Fruit fly (Drosophila melanogaster): ENCODE results near the gene Sol1.

The Sol1 gene

dm6 chr3R:12439401-12440143 lies 53.5 kb downstream of the Sol1 start, which contains the start of gene Desat1 (continued):
- TF ChIP-seq NK7.1 (GFP tag; optimal IDR thresholded peaks at IDR 0.05) (no peak), CHES-1-like (GFP tag; optimal IDR thresholded peaks at IDR 0.05) (peak; percentile 5), bbx (GFP tag; IDR thresholded peaks at IDR 0.05; ENCODE audit: partially characterized antibody) (peak; percentile 96), E2f2 (GFP tag; IDR thresholded peaks at IDR 0.05) (peak; percentile 49; the same call in 1 of the 2 replicates), CG12391 (tag; optimal IDR thresholded peaks at IDR 0.05) (peak; percentile 20), CG2712 (tag; optimal IDR thresholded peaks at IDR 0.05) (peak; percentile 38), nerfin-1 (tag; optimal IDR thresholded peaks at IDR 0.05) (peak; percentile 19), NFAT (GFP tag; IDR thresholded peaks at IDR 0.05) (peak; percentile 9; the same call in 1 of the 2 replicates), CG17361 (GFP tag; IDR thresholded peaks at IDR 0.05) (peak; percentile 26; the same call in 1 of the 3 replicates), YL-1 (GFP tag; optimal IDR thresholded peaks at IDR 0.05) (peak; percentile 55), CG6791 (GFP tag; IDR thresholded peaks at IDR 0.05; ENCODE audit: partially characterized antibody) (peak; percentile 95), Sry-β (GFP tag; optimal IDR thresholded peaks at IDR 0.05) (peak; percentile 55), amos (GFP tag; IDR thresholded peaks at IDR 0.05; ENCODE audit: partially characterized antibody) (peak; percentile 93; the same call in 1 of the 2 replicates), CG33557 (GFP tag; optimal IDR thresholded peaks at IDR 0.05) (peak; percentile 23), nmo (GFP tag; optimal IDR thresholded peaks at IDR 0.05) (peak; percentile 22), Dp (GFP tag; optimal IDR thresholded peaks at IDR 0.05) (peak; percentile 58), ftz-f1 (GFP tag; optimal IDR thresholded peaks at IDR 0.05) (peak; percentile 8), lbe (GFP tag; optimal IDR thresholded peaks at IDR 0.05) (peak; percentile 50), CG1832 (GFP tag; optimal IDR thresholded peaks at IDR 0.05) (no peak), D19A (tag; optimal IDR thresholded peaks at IDR 0.05) (peak; percentile 55), Hr39 (optimal IDR thresholded peaks at IDR 0.05) (no peak), pzg (GFP tag; optimal IDR thresholded peaks at IDR 0.05) (peak; percentile 63), Opbp (GFP tag; IDR thresholded peaks at IDR 0.05; ENCODE audit: partially characterized antibody) (peak; percentile 93), CG34376 (GFP tag; optimal IDR thresholded peaks at IDR 0.05) (peak; percentile 74), CG9932 (GFP tag; IDR thresholded peaks at IDR 0.05) (peak; percentile 20; the same call in 1 of the 2 replicates), mld (GFP tag; IDR thresholded peaks at IDR 0.05; ENCODE audit: partially characterized antibody) (peak; percentile 72), tna (GFP tag; IDR thresholded peaks at IDR 0.05; ENCODE audit: partially characterized antibody) (peak; percentile 81), CG3281 (GFP tag; optimal IDR thresholded peaks at IDR 0.05) (no peak), CG15514 (GFP tag; optimal IDR thresholded peaks at IDR 0.05) (peak; percentile 41), hbn (GFP tag; IDR thresholded peaks at IDR 0.05; ENCODE audit: partially characterized antibody) (peak; percentile 89), gfzf (GFP tag; optimal IDR thresholded peaks at IDR 0.05) (peak; percentile 34), CG6765 (GFP tag; optimal IDR thresholded peaks at IDR 0.05) (peak; percentile 14), wek (GFP tag; optimal IDR thresholded peaks at IDR 0.05) (no peak), Myb (GFP tag; optimal IDR thresholded peaks at IDR 0.05) (peak; percentile 85), CG2120 (GFP tag; optimal IDR thresholded peaks at IDR 0.05) (peak; percentile 51), zen2 (GFP tag; IDR thresholded peaks at IDR 0.05; ENCODE audit: partially characterized antibody) (peak; percentile 88), BEAF-32 (GFP tag; optimal IDR thresholded peaks at IDR 0.05) (peak; percentile 88), chinmo (GFP tag; IDR thresholded peaks at IDR 0.05; ENCODE audit: partially characterized antibody) (peak; percentile 89; the same call in 3 of the 4 replicates), CG4617 (GFP tag; optimal IDR thresholded peaks at IDR 0.05; ENCODE audit: borderline replicate concordance) (peak; percentile 49), CG34224 (GFP tag; IDR thresholded peaks at IDR 0.05; ENCODE audit: partially characterized antibody) (peak; percentile 94), Sry-δ (GFP tag; optimal IDR thresholded peaks at IDR 0.05) (peak; percentile 93), CG8290 (GFP tag; optimal IDR thresholded peaks at IDR 0.05) (peak; percentile 26), CG8290 (tag; optimal IDR thresholded peaks at IDR 0.05) (peak in 1 of 2 experiments; percentile 18), CG13287 (GFP tag; IDR thresholded peaks at IDR 0.05; ENCODE audit: partially characterized antibody) (peak; percentile 94), sug (tag; optimal IDR thresholded peaks at IDR 0.05) (peak; percentile 22), CG16813 (GFP tag; IDR thresholded peaks at IDR 0.05; ENCODE audit: partially characterized antibody) (peak; percentile 90)

Data from whole organism, embryonic.